Fruit fly (Drosophila melanogaster): ENCODE results near the gene CG43291.

CG43291 gene

DNA sequence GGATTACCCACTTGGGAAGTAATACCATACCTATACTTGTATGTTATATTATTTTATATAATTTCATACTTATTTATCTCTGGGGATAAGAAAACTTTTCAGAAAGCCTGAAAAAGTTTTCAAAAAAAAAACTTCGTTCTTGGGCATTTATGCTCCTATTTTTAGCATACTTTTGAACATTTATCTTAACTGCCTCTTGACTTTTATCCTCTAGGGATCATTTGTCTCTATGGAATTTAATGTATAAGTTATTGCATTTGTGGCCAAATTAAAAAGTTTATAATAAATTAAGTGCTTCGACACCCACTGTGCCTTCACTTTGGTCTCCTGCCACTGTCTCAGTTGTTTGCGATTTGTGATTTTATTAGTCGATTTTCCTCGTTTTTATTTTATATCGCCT is 35.8 kb upstream of the CG43291 start:
- TF ChIP-seq CG17801 (GFP tag; optimal IDR thresholded peaks at IDR 0.05; ENCODE audit: partially characterized antibody), result no peak

dm6 chr3R:14279311-14279998 is 35.0 kb upstream of the CG43291 start:
- TF ChIP-seq CG17801 (GFP tag; optimal IDR thresholded peaks at IDR 0.05; ENCODE audit: partially characterized antibody), result no peak

dm6 chr3R:14278523-14279303 is 34.2 kb upstream of the CG43291 start:
- TF ChIP-seq CG17801 (GFP tag; optimal IDR thresholded peaks at IDR 0.05; ENCODE audit: partially characterized antibody), result no peak

DNA sequence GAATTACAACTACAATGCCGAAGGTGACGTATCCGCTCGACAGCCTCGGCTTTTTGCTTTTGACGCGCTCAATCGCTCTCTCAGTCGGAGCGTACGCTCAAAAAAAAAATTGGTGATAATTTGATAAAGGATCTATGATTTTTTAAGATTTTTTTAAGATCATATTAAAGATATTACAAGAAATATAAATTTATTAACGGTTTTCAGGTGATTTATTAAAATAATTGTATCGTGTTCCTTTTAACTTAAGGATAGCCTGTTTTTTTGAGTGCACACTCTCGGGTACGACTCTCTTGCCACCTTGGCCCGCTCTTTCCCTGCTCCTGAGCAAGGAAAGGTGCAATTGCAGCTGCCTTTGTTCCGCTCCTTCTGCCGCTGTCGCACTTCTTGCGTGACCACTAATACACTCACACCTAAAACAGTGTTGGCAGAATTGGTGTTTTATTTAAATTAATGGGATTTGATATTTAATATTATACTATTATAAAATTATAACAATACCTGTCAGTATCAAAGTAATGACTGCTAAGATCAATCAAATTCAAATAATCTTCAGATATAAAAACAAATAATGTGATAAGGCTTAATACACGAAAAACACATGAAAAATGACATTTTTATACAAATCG is 33.5 kb upstream of the CG43291 start:
- TF ChIP-seq CG17801 (GFP tag; optimal IDR thresholded peaks at IDR 0.05; ENCODE audit: partially characterized antibody), result peak; percentile 47

- no peak for TF ChIP-seq CG17801 (GFP tag; optimal IDR thresholded peaks at IDR 0.05; ENCODE audit: partially characterized antibody)
These were observed 31.2 kb upstream of the CG43291 start for dm6 chr3R:14275519-14276172.

DNA sequence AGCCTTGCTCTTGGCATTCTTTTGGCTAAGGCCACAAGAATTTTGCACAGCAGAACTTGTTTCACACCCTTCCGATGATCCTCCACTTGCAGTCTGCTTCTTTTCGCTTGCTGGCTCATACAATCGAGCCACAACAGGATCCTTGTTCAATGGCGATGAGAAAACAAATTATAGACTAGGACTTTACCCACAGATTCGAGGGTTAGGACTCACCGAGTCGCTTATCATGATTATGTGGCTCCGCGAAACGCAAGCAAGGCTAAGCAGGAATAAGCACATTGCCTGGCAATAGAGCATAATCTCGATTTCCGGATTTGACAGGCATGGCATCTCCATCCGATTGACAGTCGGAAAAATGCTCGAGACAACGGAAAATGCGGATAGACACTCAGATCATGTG is 17.6 kb upstream of the CG43291 start, which contains the start of the genes CG14839 and CG14841:
TSS of gene CG14839 (plus strand) at position 301 of the 400 bp plus-strand sequence.
TSS of gene CG14841 (minus strand) at position 332 of the 400 bp plus-strand sequence.
- TF ChIP-seq CG17801 (GFP tag; optimal IDR thresholded peaks at IDR 0.05; ENCODE audit: partially characterized antibody), result no peak

DNA sequence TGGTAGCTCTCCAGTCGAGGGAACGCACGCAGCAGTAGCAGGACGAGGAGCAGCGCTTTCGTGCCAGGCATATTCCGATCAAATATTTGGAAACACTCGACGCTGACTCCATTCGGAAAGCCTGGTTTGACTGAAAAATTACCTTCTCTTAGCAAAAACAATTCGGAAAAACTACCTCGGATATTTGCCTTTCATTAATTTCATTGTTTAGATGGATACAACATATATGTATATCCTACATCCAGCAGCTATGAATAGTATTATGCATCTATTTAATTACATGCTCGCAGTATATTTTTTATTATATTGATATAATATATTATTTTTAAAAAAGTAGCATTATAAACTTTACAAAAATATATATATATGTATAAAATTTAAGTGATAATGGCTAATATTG is 16.6 kb upstream of the CG43291 start, which contains the start of gene CG14840:
TSS of gene CG14840 (minus strand) at position 101 of the 400 bp plus-strand sequence.
- TF ChIP-seq CG17801 (GFP tag; optimal IDR thresholded peaks at IDR 0.05; ENCODE audit: partially characterized antibody), result no peak

dm6 chr3R:14259821-14260220 is 15.3 kb upstream of the CG43291 start, which contains the start of gene MetRS-m:
TSS of gene MetRS-m (minus strand) at chr3R:14259991.
- no peak for TF ChIP-seq CG17801 (GFP tag; optimal IDR thresholded peaks at IDR 0.05; ENCODE audit: partially characterized antibody)

dm6 chr3R:14255808-14256207 is 11.3 kb upstream of the CG43291 start, which contains the start of gene CG43179:
TSS of gene CG43179 (plus strand) at chr3R:14256108.
- TF ChIP-seq CG17801 (GFP tag; optimal IDR thresholded peaks at IDR 0.05; ENCODE audit: partially characterized antibody), result no peak

dm6 chr3R:14245371-14245770 is 894 bp upstream of the CG43291 start, which contains the start of gene CG9616:
TSS of gene CG9616 (minus strand) at chr3R:14245471.
- no peak for TF ChIP-seq CG17801 (GFP tag; optimal IDR thresholded peaks at IDR 0.05; ENCODE audit: partially characterized antibody)

- no peak for TF ChIP-seq CG17801 (GFP tag; optimal IDR thresholded peaks at IDR 0.05; ENCODE audit: partially characterized antibody)
These were observed 15.4 kb downstream of the CG43291 start, which contains the start of gene CG9624 for dm6 chr3R:14229045-14229444. TSS of gene CG9624 (minus strand) at chr3R:14229145.

DNA sequence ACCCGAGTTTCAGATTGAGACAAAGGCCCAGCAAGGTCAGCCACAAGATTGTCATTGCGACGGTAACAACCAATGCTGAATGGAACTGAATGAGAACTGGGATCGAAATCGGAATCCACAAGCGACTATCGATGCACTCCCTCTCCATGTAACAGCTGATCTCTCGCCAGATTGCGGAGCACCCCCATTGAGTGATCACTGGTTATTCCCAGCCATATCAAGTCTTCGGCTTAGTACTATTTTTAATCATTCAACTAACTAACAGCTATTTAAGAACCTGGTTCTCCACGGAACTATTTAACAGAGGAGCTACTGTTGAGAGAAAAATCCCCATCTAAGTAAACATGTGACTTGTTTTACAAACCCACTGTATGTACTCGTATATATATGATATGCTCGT is 17.8 kb downstream of the CG43291 start, which contains the start of gene CG9631:
TSS of gene CG9631 (minus strand) at position 101 of the 400 bp plus-strand sequence.
- no peak for TF ChIP-seq CG17801 (GFP tag; optimal IDR thresholded peaks at IDR 0.05; ENCODE audit: partially characterized antibody)

- no peak for TF ChIP-seq CG17801 (GFP tag; optimal IDR thresholded peaks at IDR 0.05; ENCODE audit: partially characterized antibody)
These were observed 20.3 kb downstream of the CG43291 start, which contains the start of gene Sp212 for dm6 chr3R:14224105-14224574. TSS of gene Sp212 (minus strand) at chr3R:14224155.

- no peak for TF ChIP-seq CG17801 (GFP tag; optimal IDR thresholded peaks at IDR 0.05; ENCODE audit: partially characterized antibody)
These were observed 23.0 kb downstream of the CG43291 start, which contains the start of gene CG33109 for dm6 chr3R:14221484-14221883. TSS of gene CG33109 (minus strand) at chr3R:14221584.

Data from ovary, adult (tissue).